Fruit fly (Drosophila melanogaster) whole organism, wandering third instar larva: ENCODE data around the gene CG4570.

Experiments
- CG32264 ChIP-seq: fragments of 200-800 bp; sonication (Bioruptor generic); optimal IDR thresholded peaks from 2 replicates; lab custom pipeline; 2016; ENCODE audit warnings: missing biosample characterization, missing genetic modification characterization
- Dfd ChIP-seq: fragments of >200 bp; optimal IDR thresholded peaks from 2 replicates; lab custom pipeline; 2017; ENCODE audit warnings: missing biosample characterization, missing genetic modification characterization
- Hr78 ChIP-seq: fragments of >200 bp; optimal IDR thresholded peaks from 2 replicates; lab custom pipeline; 2017; ENCODE audit warnings: missing biosample characterization, missing genetic modification characterization
- Mio ChIP-seq: sonication (Bioruptor generic); optimal IDR thresholded peaks from 2 replicates; lab custom pipeline; 2016; ENCODE audit warnings: missing biosample characterization, missing genetic modification characterization
- OdsH ChIP-seq: fragments of 200-800 bp; sonication (Bioruptor generic); optimal IDR thresholded peaks from 2 replicates; lab custom pipeline; 2016; ENCODE audit warnings: missing biosample characterization, mild to moderate bottlenecking, missing genetic modification characterization
- brk ChIP-seq: fragments of 200-800 bp; sonication (Bioruptor generic); optimal IDR thresholded peaks from 2 replicates; lab custom pipeline; 2016; ENCODE audit warnings: missing biosample characterization, mild to moderate bottlenecking, missing genetic modification characterization
- foxo ChIP-seq, 2 experiments: fragments of 200-800 bp; sonication (Bioruptor generic); optimal IDR thresholded peaks; 2 replicates in 1 of 2; 3 replicates in 1 of 2; lab custom pipeline; 2016 to 2017; ENCODE audit warnings: missing biosample characterization in 2 of 2, missing genetic modification characterization in 2 of 2
- fru ChIP-seq: fragments of 200-800 bp; sonication (Bioruptor generic); optimal IDR thresholded peaks from 3 replicates; lab custom pipeline; 2016; ENCODE audit warnings: missing biosample characterization, mild to moderate bottlenecking, missing genetic modification characterization
- h ChIP-seq: fragments of 200-800 bp; sonication (Bioruptor generic); optimal IDR thresholded peaks from 3 replicates; lab custom pipeline; 2016; ENCODE audit warnings: missing biosample characterization, mild to moderate bottlenecking, missing genetic modification characterization
- lola ChIP-seq: fragments of >200 bp; optimal IDR thresholded peaks from 2 replicates; lab custom pipeline; 2017; ENCODE audit warnings: missing biosample characterization, missing genetic modification characterization

- TF ChIP-seq OdsH (GFP tag; lab: Kevin White, UChicago) (no peak), Mio (GFP tag; lab: Kevin White, UChicago) (no peak), h (GFP tag; lab: Kevin White, UChicago) (no peak), foxo (GFP tag; optimal IDR thresholded peaks at IDR 0.05; lab: Kevin White, UChicago) (no peak), fru (GFP tag; lab: Kevin White, UChicago) (no peak), CG32264 (GFP tag; lab: Kevin White, UChicago) (no peak), brk (no peak), Hr78 (GFP tag; lab: Kevin White, UChicago) (no peak), lola (no peak), Dfd (GFP tag; lab: Kevin White, UChicago) (no peak)
Measured at dm6 chr3R:10872820-10873219, 16.2 kb downstream of the CG4570 start, which contains the start of gene CG4596.
